Fruit fly (Drosophila melanogaster): ENCODE measurements around the gene beg.

beg gene

dm6 chr3L:16986062-16987013 lies 49.1 kb upstream of the beg start (continued):
- TF ChIP-seq Max (GFP tag; optimal IDR thresholded peaks at IDR 0.05) (peak; percentile 53), CG14441 (GFP tag; IDR thresholded peaks at IDR 0.05) (peak; percentile 37; the same call in 1 of the 2 replicates), gfzf (GFP tag; optimal IDR thresholded peaks at IDR 0.05) (no peak), CG2129 (GFP tag; IDR thresholded peaks at IDR 0.05; ENCODE audit: partially characterized antibody) (no peak), pho (GFP tag; optimal IDR thresholded peaks at IDR 0.05) (no peak), E2f1 (GFP tag; IDR thresholded peaks at IDR 0.05) (0 out of 2 replicates have a peak, but pooled peaks have one; percentile 8), shn (GFP tag; optimal IDR thresholded peaks at IDR 0.05) (peak; percentile 38), dmrt11E (tag; optimal IDR thresholded peaks at IDR 0.05) (no peak), CG10431 (GFP tag; optimal IDR thresholded peaks at IDR 0.05) (no peak), Six4 (GFP tag; optimal IDR thresholded peaks at IDR 0.05) (peak; percentile 5), Nf-YC (tag; optimal IDR thresholded peaks at IDR 0.05) (peak; percentile 54), CG12104 (GFP tag; optimal IDR thresholded peaks at IDR 0.05) (peak; percentile 68), h (optimal IDR thresholded peaks at IDR 0.05) (no peak), tin (GFP tag; optimal IDR thresholded peaks at IDR 0.05) (peak; percentile 48), CG1233 (GFP tag; optimal IDR thresholded peaks at IDR 0.05) (no peak), hbn (GFP tag; IDR thresholded peaks at IDR 0.05; ENCODE audit: partially characterized antibody) (no peak), ssp (GFP tag; IDR thresholded peaks at IDR 0.05) (no peak), maf-S (GFP tag; optimal IDR thresholded peaks at IDR 0.05) (no peak), nerfin-1 (tag; optimal IDR thresholded peaks at IDR 0.05) (peak; percentile 18), CG9797 (GFP tag; optimal IDR thresholded peaks at IDR 0.05) (no peak), klu (GFP tag; IDR thresholded peaks at IDR 0.05) (no peak), CG17328 (GFP tag; IDR thresholded peaks at IDR 0.05) (0 out of 2 replicates have a peak, but pooled peaks have one; percentile 43), CG18011 (GFP tag; optimal IDR thresholded peaks at IDR 0.05) (no peak), CG2202 (tag; optimal IDR thresholded peaks at IDR 0.05) (no peak), ac (GFP tag; optimal IDR thresholded peaks at IDR 0.05) (no peak), CG30403 (GFP tag; optimal IDR thresholded peaks at IDR 0.05) (peak; percentile 77), CG10321 (GFP tag; IDR thresholded peaks at IDR 0.05) (no peak), CG3726 (GFP tag; IDR thresholded peaks at IDR 0.05) (peak; percentile 28; the same call in 1 of the 3 replicates), CG3995 (GFP tag; optimal IDR thresholded peaks at IDR 0.05) (no peak), CG7372 (GFP tag; IDR thresholded peaks at IDR 0.05) (0 out of 2 replicates have a peak, but pooled peaks have one; percentile 23), Vsx1 (GFP tag; optimal IDR thresholded peaks at IDR 0.05) (no peak), CG12236 (GFP tag; optimal IDR thresholded peaks at IDR 0.05) (no peak), zf30C (GFP tag; optimal IDR thresholded peaks at IDR 0.05) (no peak), CG11504 (tag; optimal IDR thresholded peaks at IDR 0.05) (peak; percentile 81), Stat92E (GFP tag; optimal IDR thresholded peaks at IDR 0.05) (no peak), CG12219 (GFP tag; optimal IDR thresholded peaks at IDR 0.05) (peak; percentile 26), CG10543 (GFP tag; optimal IDR thresholded peaks at IDR 0.05) (no peak), CG18764 (GFP tag; optimal IDR thresholded peaks at IDR 0.05) (no peak), Dp (GFP tag; optimal IDR thresholded peaks at IDR 0.05) (no peak), trem (tag; optimal IDR thresholded peaks at IDR 0.05) (no peak), danr (GFP tag; IDR thresholded peaks at IDR 0.05) (no peak), CG1024 (GFP tag; IDR thresholded peaks at IDR 0.05) (peak; percentile 49; the same call in 1 of the 2 replicates), CG5245 (GFP tag; optimal IDR thresholded peaks at IDR 0.05) (no peak), ham (GFP tag; IDR thresholded peaks at IDR 0.05) (0 out of 2 replicates have a peak, but pooled peaks have one; percentile 37), Neu2 (GFP tag; optimal IDR thresholded peaks at IDR 0.05; ENCODE audit: borderline replicate concordance) (no peak), CG14014 (GFP tag; IDR thresholded peaks at IDR 0.05) (peak; percentile 42; the same call in 1 of the 2 replicates), caup (GFP tag; optimal IDR thresholded peaks at IDR 0.05; ENCODE audit: severe bottlenecking) (peak; percentile 19), org-1 (GFP tag; optimal IDR thresholded peaks at IDR 0.05) (peak; percentile 5)

All from whole organism, embryonic.